ENCODE assay signal across 6 fruit fly cellular contexts in the genomic region with DNA sequence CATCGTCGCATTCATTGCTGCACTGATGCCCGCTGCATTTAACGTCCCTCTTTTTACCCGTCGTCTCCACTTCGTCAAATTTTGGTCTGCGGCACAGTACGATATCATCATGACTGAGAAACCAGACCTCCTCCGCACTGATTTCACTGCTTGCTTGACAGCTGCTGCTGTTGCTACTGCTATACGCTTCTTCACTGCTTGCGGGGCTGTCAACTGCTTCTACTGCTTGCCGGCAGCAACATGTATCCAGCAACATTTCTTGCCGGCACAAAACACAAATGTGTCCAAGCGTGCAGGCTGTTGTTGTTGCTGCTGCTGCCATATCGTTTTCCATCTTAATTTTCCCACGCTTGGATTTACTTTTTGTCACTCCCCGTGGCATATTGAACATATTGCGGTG.
TF ChIP-seq lines count a peak whose summit lies in the region.

No protein-coding gene starts in this region.

- peak; percentile 46 to 59 for TF ChIP-seq CTCF in S2 (optimal IDR thresholded peaks at IDR 0.05; lab: Kevin White, UChicago)
- peak; percentile 63 for TF ChIP-seq CTCF in whole organism, embryonic (GFP tag; optimal IDR thresholded peaks at IDR 0.05; lab: Kevin White, UChicago)

TF ChIP-seq in whole organism, adult, 20 proteins besides CTCF, POLR2A, EP300 and RAD21 (continues in another document):
- TF ChIP-seq pad (GFP tag; optimal IDR thresholded peaks at IDR 0.05; lab: Kevin White, UChicago) (peak; percentile 11), toe (GFP tag; optimal IDR thresholded peaks at IDR 0.05; lab: Kevin White, UChicago) (no peak), CG12768 (GFP tag; optimal IDR thresholded peaks at IDR 0.05; lab: Kevin White, UChicago) (no peak), CG11617 (GFP tag; optimal IDR thresholded peaks at IDR 0.05; lab: Kevin White, UChicago) (no peak), Clk (GFP tag; optimal IDR thresholded peaks at IDR 0.05; lab: Kevin White, UChicago) (no peak), kay (GFP tag; lab: Kevin White, UChicago; ENCODE audit: borderline replicate concordance) (no peak), CG7045 (GFP tag; optimal IDR thresholded peaks at IDR 0.05; lab: Kevin White, UChicago) (no peak), Crg-1 (GFP tag; optimal IDR thresholded peaks at IDR 0.05; lab: Kevin White, UChicago) (no peak), CG33017 (tag; optimal IDR thresholded peaks at IDR 0.05; lab: Kevin White, UChicago) (no peak), CG7101 (tag; optimal IDR thresholded peaks at IDR 0.05; lab: Kevin White, UChicago) (no peak), cnc (optimal IDR thresholded peaks at IDR 0.05; lab: Kevin White, UChicago) (no peak), CG1620 (GFP tag; optimal IDR thresholded peaks at IDR 0.05; lab: Kevin White, UChicago) (no peak), Mnt (GFP tag; optimal IDR thresholded peaks at IDR 0.05; lab: Kevin White, UChicago) (peak; percentile 14), bab1 (GFP tag; optimal IDR thresholded peaks at IDR 0.05; lab: Kevin White, UChicago) (no peak), cic (GFP tag; optimal IDR thresholded peaks at IDR 0.05; lab: Kevin White, UChicago) (peak; percentile 46), Hr96 (GFP tag; optimal IDR thresholded peaks at IDR 0.05; lab: Kevin White, UChicago) (no peak), ovo (GFP tag; optimal IDR thresholded peaks at IDR 0.05; lab: Kevin White, UChicago) (no peak), CG5204 (GFP tag; optimal IDR thresholded peaks at IDR 0.05; lab: Kevin White, UChicago) (no peak)

TF ChIP-seq in whole organism, embryonic, 481 proteins besides CTCF, POLR2A, EP300 and RAD21 (continues in another document):
- TF ChIP-seq hkb (optimal IDR thresholded peaks at IDR 0.05; lab: Kevin White, UChicago): no peak
- TF ChIP-seq hkb (GFP tag; IDR thresholded peaks at IDR 0.05; lab: Robert Waterston, UW): peak; percentile 42; the same call in 1 of the 2 replicates
- TF ChIP-seq knrl (GFP tag; IDR thresholded peaks at IDR 0.05; lab: Robert Waterston, UW; ENCODE audit: partially characterized antibody): peak; percentile 71; the same call in 2 of the 3 replicates
- TF ChIP-seq CG32772 (GFP tag; IDR thresholded peaks at IDR 0.05; lab: Robert Waterston, UW): peak; percentile 24; the same call in 1 of the 2 replicates
- TF ChIP-seq stc (GFP tag; IDR thresholded peaks at IDR 0.05; lab: Robert Waterston, UW): peak; percentile 40; the same call in 1 of the 2 replicates
- TF ChIP-seq Sox102F (GFP tag; optimal IDR thresholded peaks at IDR 0.05; lab: Kevin White, UChicago): no peak
- no peak for TF ChIP-seq h (optimal IDR thresholded peaks at IDR 0.05; lab: Kevin White, UChicago)
- no peak for TF ChIP-seq CG10274 (GFP tag; optimal IDR thresholded peaks at IDR 0.05; lab: Kevin White, UChicago)
- TF ChIP-seq da (GFP tag; optimal IDR thresholded peaks at IDR 0.05; lab: Kevin White, UChicago): peak; percentile 75
- no peak for TF ChIP-seq CG10209 (GFP tag; optimal IDR thresholded peaks at IDR 0.05; lab: Kevin White, UChicago)
- peak; percentile 24 for TF ChIP-seq ewg (GFP tag; optimal IDR thresholded peaks at IDR 0.05; lab: Kevin White, UChicago)
- no peak for TF ChIP-seq fu2 (GFP tag; optimal IDR thresholded peaks at IDR 0.05; lab: Kevin White, UChicago)
- TF ChIP-seq so (GFP tag; IDR thresholded peaks at IDR 0.05; lab: Robert Waterston, UW): peak; percentile 57; the same call in 1 of the 3 replicates
- no peak for TF ChIP-seq CG13296 (GFP tag; optimal IDR thresholded peaks at IDR 0.05; lab: Kevin White, UChicago)
- TF ChIP-seq ATbp (GFP tag; optimal IDR thresholded peaks at IDR 0.05; lab: Kevin White, UChicago): no peak
- TF ChIP-seq zen2 (GFP tag; IDR thresholded peaks at IDR 0.05; lab: Robert Waterston, UW; ENCODE audit: partially characterized antibody): peak; percentile 59; the same call in 2 of the 3 replicates

TF ChIP-seq in whole organism, prepupa, 60 proteins besides CTCF, POLR2A, EP300 and RAD21:
- TF ChIP-seq CG15336 (GFP tag; IDR thresholded peaks at IDR 0.05; lab: Robert Waterston, UW) (0 out of 2 replicates have a peak, but pooled peaks have one; percentile 13), achi (GFP tag; optimal IDR thresholded peaks at IDR 0.05; lab: Kevin White, UChicago) (peak; percentile 99), Hr38 (GFP tag; optimal IDR thresholded peaks at IDR 0.05; lab: Kevin White, UChicago) (no peak), Gug (GFP tag; IDR thresholded peaks at IDR 0.05; lab: Robert Waterston, UW) (no peak)

TF ChIP-seq in whole organism, pupa, 21 proteins besides CTCF, POLR2A, EP300 and RAD21:
- TF ChIP-seq CG32121 (GFP tag; IDR thresholded peaks at IDR 0.05; lab: Robert Waterston, UW) (peak; percentile 35; the same call in 1 of the 2 replicates), CG8159 (tag; optimal IDR thresholded peaks at IDR 0.05; lab: Kevin White, UChicago) (no peak), CG8301 (tag; optimal IDR thresholded peaks at IDR 0.05; lab: Kevin White, UChicago) (no peak), CG14655 (GFP tag; optimal IDR thresholded peaks at IDR 0.05; lab: Kevin White, UChicago) (no peak), Pif1A (GFP tag; optimal IDR thresholded peaks at IDR 0.05; lab: Kevin White, UChicago) (no peak)

TF ChIP-seq in whole organism, wandering third instar larva, 38 proteins besides CTCF, POLR2A, EP300 and RAD21:
- no peak for TF ChIP-seq ey (GFP tag; optimal IDR thresholded peaks at IDR 0.05; lab: Kevin White, UChicago)
- no peak for TF ChIP-seq sv (GFP tag; optimal IDR thresholded peaks at IDR 0.05; lab: Kevin White, UChicago)
- TF ChIP-seq h (GFP tag; optimal IDR thresholded peaks at IDR 0.05; lab: Kevin White, UChicago): no peak
- peak; percentile 84 for TF ChIP-seq Dif (GFP tag; optimal IDR thresholded peaks at IDR 0.05; lab: Kevin White, UChicago; ENCODE audit: partially characterized antibody)
- TF ChIP-seq sage (GFP tag; optimal IDR thresholded peaks at IDR 0.05; lab: Kevin White, UChicago): no peak
- no peak for TF ChIP-seq CG32264 (GFP tag; optimal IDR thresholded peaks at IDR 0.05; lab: Kevin White, UChicago)
- TF ChIP-seq OdsH (GFP tag; optimal IDR thresholded peaks at IDR 0.05; lab: Kevin White, UChicago): no peak
- TF ChIP-seq Dfd (GFP tag; optimal IDR thresholded peaks at IDR 0.05; lab: Kevin White, UChicago): no peak
- no peak for TF ChIP-seq Mio (GFP tag; optimal IDR thresholded peaks at IDR 0.05; lab: Kevin White, UChicago)
- no peak for TF ChIP-seq usp (GFP tag; optimal IDR thresholded peaks at IDR 0.05; lab: Kevin White, UChicago)
- no peak for TF ChIP-seq psq (GFP tag; optimal IDR thresholded peaks at IDR 0.05; lab: Kevin White, UChicago)
- no peak for TF ChIP-seq CrebA (GFP tag; optimal IDR thresholded peaks at IDR 0.05; lab: Kevin White, UChicago; ENCODE audit: borderline replicate concordance)
- no peak for TF ChIP-seq Sp1 (GFP tag; optimal IDR thresholded peaks at IDR 0.05; lab: Kevin White, UChicago)
- no peak for TF ChIP-seq Jra (GFP tag; optimal IDR thresholded peaks at IDR 0.05; lab: Kevin White, UChicago)
- TF ChIP-seq CG9705 (GFP tag; optimal IDR thresholded peaks at IDR 0.05; lab: Kevin White, UChicago): no peak
- TF ChIP-seq Rel (GFP tag; optimal IDR thresholded peaks at IDR 0.05; lab: Kevin White, UChicago): no peak
- no peak for TF ChIP-seq Rel (tag; optimal IDR thresholded peaks at IDR 0.05; lab: Kevin White, UChicago)
- no peak for TF ChIP-seq tai (GFP tag; optimal IDR thresholded peaks at IDR 0.05; lab: Kevin White, UChicago)
- no peak for TF ChIP-seq HLH106 (tag; optimal IDR thresholded peaks at IDR 0.05; lab: Kevin White, UChicago)
- peak; percentile 96 for TF ChIP-seq N (GFP tag; optimal IDR thresholded peaks at IDR 0.05; lab: Kevin White, UChicago)
- no peak for TF ChIP-seq foxo (GFP tag; optimal IDR thresholded peaks at IDR 0.05; lab: Kevin White, UChicago)
- TF ChIP-seq brk (GFP tag; optimal IDR thresholded peaks at IDR 0.05; lab: Kevin White, UChicago): no peak
- no peak for TF ChIP-seq dmrt93B (GFP tag; optimal IDR thresholded peaks at IDR 0.05; lab: Kevin White, UChicago)
- no peak for TF ChIP-seq GATAd (GFP tag; optimal IDR thresholded peaks at IDR 0.05; lab: Kevin White, UChicago)
- no peak for TF ChIP-seq br (GFP tag; optimal IDR thresholded peaks at IDR 0.05; lab: Kevin White, UChicago)
- peak; percentile 80 for TF ChIP-seq Hr78 (GFP tag; optimal IDR thresholded peaks at IDR 0.05; lab: Kevin White, UChicago)
- peak; percentile 87 for TF ChIP-seq Myc (optimal IDR thresholded peaks at IDR 0.05; lab: Kevin White, UChicago)
- TF ChIP-seq Abd-B (GFP tag; optimal IDR thresholded peaks at IDR 0.05; lab: Kevin White, UChicago): peak; percentile 64
- TF ChIP-seq lola (GFP tag; optimal IDR thresholded peaks at IDR 0.05; lab: Kevin White, UChicago): no peak
- no peak for TF ChIP-seq rgr (GFP tag; optimal IDR thresholded peaks at IDR 0.05; lab: Kevin White, UChicago)
- no peak for TF ChIP-seq fru (GFP tag; optimal IDR thresholded peaks at IDR 0.05; lab: Kevin White, UChicago)
- no peak for TF ChIP-seq Hr83 (GFP tag; optimal IDR thresholded peaks at IDR 0.05; lab: Kevin White, UChicago; ENCODE audit: poor library complexity, severe bottlenecking)
- peak in 1 of 2 experiments; percentile 27 for TF ChIP-seq dl (GFP tag; optimal IDR thresholded peaks at IDR 0.05; lab: Kevin White, UChicago; ENCODE audit: insufficient read depth in 1 of 2, partially characterized antibody in 2 of 2)
- TF ChIP-seq jim (GFP tag; optimal IDR thresholded peaks at IDR 0.05; lab: Kevin White, UChicago): no peak
- no peak for TF ChIP-seq Hnf4 (GFP tag; optimal IDR thresholded peaks at IDR 0.05; lab: Kevin White, UChicago)
- TF ChIP-seq pan (optimal IDR thresholded peaks at IDR 0.05; lab: Kevin White, UChicago): no peak
- peak; percentile 24 for TF ChIP-seq Vsx2 (GFP tag; optimal IDR thresholded peaks at IDR 0.05; lab: Kevin White, UChicago; ENCODE audit: partially characterized antibody)
- TF ChIP-seq woc (GFP tag; optimal IDR thresholded peaks at IDR 0.05; lab: Kevin White, UChicago): no peak
- no peak for TF ChIP-seq dsf (GFP tag; optimal IDR thresholded peaks at IDR 0.05; lab: Kevin White, UChicago; ENCODE audit: borderline replicate concordance)
